Fruit fly (Drosophila melanogaster): ENCODE measurements around the gene Met.

Gene Met

dm6 chrX:11615652-11616495 is at the start of gene Met, which contains the start of gene RPA3:
TSS of gene Met (plus strand) at chrX:11616124.
TSS of gene RPA3 (minus strand) at chrX:11615840.
- TF ChIP-seq Side (GFP tag; optimal IDR thresholded peaks at IDR 0.05) (no peak), chinmo (GFP tag; IDR thresholded peaks at IDR 0.05; ENCODE audit: partially characterized antibody) (0 out of 4 replicates have a peak, but pooled peaks have one; percentile 16), CG13296 (GFP tag; optimal IDR thresholded peaks at IDR 0.05) (no peak), mirr (GFP tag; optimal IDR thresholded peaks at IDR 0.05) (no peak), h (optimal IDR thresholded peaks at IDR 0.05) (no peak), Rfx (GFP tag; IDR thresholded peaks at IDR 0.05) (no peak), amos (GFP tag; IDR thresholded peaks at IDR 0.05; ENCODE audit: partially characterized antibody) (peak; percentile 64), ato (GFP tag; IDR thresholded peaks at IDR 0.05; ENCODE audit: partially characterized antibody) (peak; percentile 55; the same call in 1 of the 2 replicates), Elba2 (GFP tag; optimal IDR thresholded peaks at IDR 0.05) (no peak), CG17359 (tag; optimal IDR thresholded peaks at IDR 0.05) (no peak), ssp (GFP tag; IDR thresholded peaks at IDR 0.05) (peak; percentile 67), stwl (tag; optimal IDR thresholded peaks at IDR 0.05) (peak; percentile 56), CG42726 (GFP tag; IDR thresholded peaks at IDR 0.05; ENCODE audit: partially characterized antibody) (0 out of 2 replicates have a peak, but pooled peaks have one; percentile 28), zf30C (GFP tag; optimal IDR thresholded peaks at IDR 0.05) (no peak), CG6791 (GFP tag; IDR thresholded peaks at IDR 0.05; ENCODE audit: partially characterized antibody) (peak; percentile 52; the same call in 1 of the 3 replicates), vnd (GFP tag; IDR thresholded peaks at IDR 0.05; ENCODE audit: partially characterized antibody) (peak; percentile 65), CG34224 (GFP tag; IDR thresholded peaks at IDR 0.05; ENCODE audit: partially characterized antibody) (peak; percentile 65; the same call in 2 of the 3 replicates), knrl (GFP tag; IDR thresholded peaks at IDR 0.05; ENCODE audit: partially characterized antibody) (peak; percentile 67; the same call in 2 of the 3 replicates), CG11695 (GFP tag; IDR thresholded peaks at IDR 0.05) (no peak), cad (GFP tag; optimal IDR thresholded peaks at IDR 0.05) (no peak), CG12071 (GFP tag; optimal IDR thresholded peaks at IDR 0.05) (no peak), hbn (GFP tag; IDR thresholded peaks at IDR 0.05; ENCODE audit: partially characterized antibody) (peak; percentile 42; the same call in 1 of the 2 replicates), CG10979 (tag; optimal IDR thresholded peaks at IDR 0.05) (no peak), lab (GFP tag; optimal IDR thresholded peaks at IDR 0.05) (no peak), CG6689 (GFP tag; IDR thresholded peaks at IDR 0.05) (no peak), stc (GFP tag; IDR thresholded peaks at IDR 0.05) (no peak), NFAT (GFP tag; IDR thresholded peaks at IDR 0.05) (no peak), pzg (GFP tag; optimal IDR thresholded peaks at IDR 0.05) (peak; percentile 30), CG31224 (GFP tag; IDR thresholded peaks at IDR 0.05) (no peak), al (GFP tag; IDR thresholded peaks at IDR 0.05) (no peak), Doc3 (GFP tag; IDR thresholded peaks at IDR 0.05; ENCODE audit: partially characterized antibody) (peak; percentile 59), MBD-R2 (GFP tag; IDR thresholded peaks at IDR 0.05) (no peak; the same call in 1 of the 2 replicates), lov (optimal IDR thresholded peaks at IDR 0.05) (no peak), lov (GFP tag; IDR thresholded peaks at IDR 0.05) (no peak), Opbp (GFP tag; IDR thresholded peaks at IDR 0.05; ENCODE audit: partially characterized antibody) (peak; percentile 58; the same call in 1 of the 3 replicates), CG30020 (tag; optimal IDR thresholded peaks at IDR 0.05) (peak; percentile 79), CG3838 (GFP tag; optimal IDR thresholded peaks at IDR 0.05) (no peak), grn (GFP tag; optimal IDR thresholded peaks at IDR 0.05) (no peak), cwo (GFP tag; optimal IDR thresholded peaks at IDR 0.05) (no peak), CG11398 (GFP tag; optimal IDR thresholded peaks at IDR 0.05) (no peak), CG16779 (GFP tag; IDR thresholded peaks at IDR 0.05) (no peak), CG14860 (GFP tag; IDR thresholded peaks at IDR 0.05; ENCODE audit: partially characterized antibody) (peak; percentile 82), insv (GFP tag; optimal IDR thresholded peaks at IDR 0.05) (no peak), CG15514 (GFP tag; optimal IDR thresholded peaks at IDR 0.05) (peak; percentile 51), tin (GFP tag; optimal IDR thresholded peaks at IDR 0.05) (no peak), CG4360 (GFP tag; IDR thresholded peaks at IDR 0.05) (no peak), CG1647 (GFP tag; optimal IDR thresholded peaks at IDR 0.05) (no peak), CG14014 (GFP tag; IDR thresholded peaks at IDR 0.05) (no peak)
